Worm (Caenorhabditis elegans): Measurements from ENCODE around the gene clec-174.

Gene clec-174

DNA sequence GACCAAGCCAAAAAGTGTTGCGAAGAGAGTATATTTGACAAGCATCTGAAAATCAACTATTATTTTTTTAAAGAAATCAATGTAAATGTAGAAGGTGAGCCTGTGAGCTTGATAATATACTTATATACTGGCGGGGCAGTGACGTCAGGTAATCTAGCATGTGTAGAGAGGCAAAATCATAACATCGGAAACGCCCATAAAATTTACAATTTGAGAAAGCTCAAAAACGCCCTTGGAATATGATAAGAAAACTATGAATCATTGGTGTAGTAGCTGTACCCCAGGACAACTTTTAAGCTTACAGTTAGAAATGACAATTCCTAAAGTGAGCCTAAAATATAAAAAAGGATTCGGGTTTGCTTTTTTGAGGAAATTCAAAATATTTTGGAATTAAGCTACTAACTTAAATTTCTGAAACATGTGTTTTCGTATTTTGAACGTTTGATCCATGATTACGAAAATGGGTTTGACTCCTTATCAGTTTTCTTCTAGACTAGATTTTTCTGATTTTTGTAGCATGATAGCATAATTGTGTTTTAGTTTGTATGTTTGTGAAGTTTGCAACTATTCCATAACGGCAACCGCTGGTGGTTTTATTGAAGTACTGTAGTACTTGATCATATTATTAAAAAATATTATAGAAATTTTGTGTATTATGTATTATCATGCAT lies at the start of gene clec-174:
TSS of gene clec-174 (minus strand) at position 51 of the 671 bp plus-strand sequence.
- TF ChIP-seq dao-5 (tag; optimal IDR thresholded peaks at IDR 0.05) = no peak
- no peak for TF ChIP-seq W03F9.2 (tag; optimal IDR thresholded peaks at IDR 0.05)
- TF ChIP-seq him-1 (tag; optimal IDR thresholded peaks at IDR 0.05) = no peak

DNA sequence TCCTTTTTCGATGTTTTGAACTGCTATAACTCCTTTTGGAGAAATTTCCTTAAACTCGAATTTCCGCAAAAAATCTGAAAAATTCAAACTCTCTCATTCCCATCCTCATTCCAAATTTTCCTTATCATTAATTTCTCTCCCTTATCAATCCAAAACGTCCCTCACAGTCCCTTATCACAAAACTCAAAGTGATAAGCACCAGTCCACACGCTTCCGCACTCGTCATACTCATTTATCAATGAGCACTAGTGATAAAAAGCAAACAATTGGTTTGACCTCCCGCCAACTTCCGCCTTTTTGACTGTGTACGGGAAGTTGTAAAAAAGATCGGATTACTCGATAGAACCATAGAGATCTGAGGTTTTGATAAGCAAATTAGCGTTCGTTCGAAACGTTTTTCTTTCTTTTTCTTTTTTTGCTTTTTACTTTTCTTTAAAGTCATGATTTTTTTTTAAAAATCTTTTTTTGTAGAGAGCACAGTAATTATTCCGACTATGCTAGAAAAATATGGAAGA lies 47.2 kb upstream of the clec-174 start, which contains the start of gene clec-78:
TSS of gene clec-78 (plus strand) at position 465 of the 515 bp plus-strand sequence.
- no peak for TF ChIP-seq W03F9.2 (tag; optimal IDR thresholded peaks at IDR 0.05)
- no peak for TF ChIP-seq dao-5 (tag; optimal IDR thresholded peaks at IDR 0.05)
- no peak for TF ChIP-seq him-1 (tag; optimal IDR thresholded peaks at IDR 0.05)

DNA sequence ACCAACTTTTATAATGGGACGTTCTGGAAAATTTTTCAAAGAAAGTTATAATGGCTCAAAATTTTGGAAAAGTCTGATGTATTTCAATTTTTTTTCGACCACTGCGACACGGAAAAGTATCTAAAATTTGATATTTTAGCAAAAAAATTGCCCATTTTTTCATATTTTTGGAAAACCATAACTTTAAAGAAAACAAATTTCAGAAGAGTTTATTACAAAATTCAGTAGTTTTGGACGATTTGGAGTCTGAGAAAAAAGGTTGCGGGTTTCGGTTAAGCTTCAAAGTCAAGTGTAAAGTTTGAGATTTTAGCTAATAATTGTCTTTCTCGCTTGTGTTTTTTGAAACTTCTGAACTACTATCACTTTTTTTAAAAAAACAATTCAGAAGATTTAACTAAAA lies 46.6 kb upstream of the clec-174 start:
- TF ChIP-seq W03F9.2 (tag; optimal IDR thresholded peaks at IDR 0.05) (no peak), dao-5 (tag; optimal IDR thresholded peaks at IDR 0.05) (no peak), him-1 (tag; optimal IDR thresholded peaks at IDR 0.05) (no peak)

DNA sequence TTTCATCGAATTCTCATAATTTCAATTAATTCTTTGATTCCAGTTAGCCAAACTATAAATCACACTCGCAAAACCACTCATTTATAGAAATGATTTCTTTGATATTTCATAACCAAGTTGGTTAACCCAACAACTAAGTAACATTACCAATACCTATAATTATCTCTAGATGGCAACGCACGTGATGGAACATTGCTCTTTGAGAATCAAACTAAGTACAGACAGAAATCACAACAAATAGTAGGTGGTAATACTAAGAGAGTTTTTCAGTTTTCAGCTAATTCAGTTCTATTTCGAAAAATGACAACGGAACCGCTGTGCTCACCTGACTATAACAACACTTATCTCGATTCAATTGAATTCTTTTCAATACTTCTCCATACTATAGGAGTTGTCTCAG lies 40.1 kb upstream of the clec-174 start, which contains the start of gene srh-223:
TSS of gene srh-223 (plus strand) at position 301 of the 400 bp plus-strand sequence.
- TF ChIP-seq him-1 (tag; optimal IDR thresholded peaks at IDR 0.05) = no peak
- TF ChIP-seq dao-5 (tag; optimal IDR thresholded peaks at IDR 0.05) = no peak
- no peak for TF ChIP-seq W03F9.2 (tag; optimal IDR thresholded peaks at IDR 0.05)

DNA sequence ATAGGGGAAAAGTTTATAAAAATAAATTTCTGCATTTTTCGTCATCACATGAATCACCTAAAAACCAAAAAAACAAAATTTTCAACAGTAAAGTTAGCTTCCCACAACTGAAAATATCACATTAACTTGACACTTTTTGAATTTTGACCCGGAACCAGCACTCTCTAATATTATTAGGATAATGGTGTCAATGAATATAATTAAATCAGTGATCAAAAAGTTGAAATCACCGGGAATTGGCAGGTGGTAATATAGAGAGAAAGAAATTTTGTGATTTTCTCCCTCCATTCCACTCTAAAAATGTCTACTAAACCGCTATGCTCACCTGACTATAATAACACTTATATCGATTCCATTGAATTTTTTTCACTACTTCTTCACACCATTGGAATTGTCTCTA lies 38.0 kb upstream of the clec-174 start, which contains the start of gene srh-222:
TSS of gene srh-222 (plus strand) at position 301 of the 400 bp plus-strand sequence.
- no peak for TF ChIP-seq W03F9.2 (tag; optimal IDR thresholded peaks at IDR 0.05)
- no peak for TF ChIP-seq him-1 (tag; optimal IDR thresholded peaks at IDR 0.05)

DNA sequence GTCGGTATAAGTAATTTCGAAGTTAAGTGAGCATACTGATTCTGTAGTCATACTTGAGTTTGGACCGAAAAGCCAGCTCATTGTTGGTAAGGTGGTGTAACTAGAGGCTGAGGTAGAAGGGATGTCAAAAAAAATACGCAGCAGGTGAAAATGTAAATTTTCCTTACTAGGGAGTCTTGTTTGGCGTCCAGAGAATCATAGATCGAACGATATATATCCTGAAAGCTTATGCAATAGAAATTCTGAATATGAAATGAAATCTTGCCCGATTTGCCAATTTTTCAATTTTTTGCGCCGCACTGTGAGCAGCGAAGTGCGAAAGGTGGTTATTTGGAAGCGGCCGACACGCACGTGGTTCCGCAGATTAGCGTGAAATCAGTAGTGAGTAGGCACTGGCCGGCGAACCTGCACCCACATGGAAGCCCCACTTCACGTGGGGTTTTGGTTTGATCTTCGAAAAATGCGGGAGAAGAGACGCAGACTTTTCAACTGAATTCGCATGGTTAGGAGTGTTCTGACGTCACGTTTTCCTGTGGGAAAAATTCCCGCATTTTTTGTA lies 36.5 kb upstream of the clec-174 start, which contains the start of gene srh-220:
TSS of gene srh-220 (minus strand) at position 51 of the 559 bp plus-strand sequence.
- TF ChIP-seq dao-5 (tag; optimal IDR thresholded peaks at IDR 0.05) = no peak
- TF ChIP-seq him-1 (tag; optimal IDR thresholded peaks at IDR 0.05) = no peak
- TF ChIP-seq W03F9.2 (tag; optimal IDR thresholded peaks at IDR 0.05) = no peak

DNA sequence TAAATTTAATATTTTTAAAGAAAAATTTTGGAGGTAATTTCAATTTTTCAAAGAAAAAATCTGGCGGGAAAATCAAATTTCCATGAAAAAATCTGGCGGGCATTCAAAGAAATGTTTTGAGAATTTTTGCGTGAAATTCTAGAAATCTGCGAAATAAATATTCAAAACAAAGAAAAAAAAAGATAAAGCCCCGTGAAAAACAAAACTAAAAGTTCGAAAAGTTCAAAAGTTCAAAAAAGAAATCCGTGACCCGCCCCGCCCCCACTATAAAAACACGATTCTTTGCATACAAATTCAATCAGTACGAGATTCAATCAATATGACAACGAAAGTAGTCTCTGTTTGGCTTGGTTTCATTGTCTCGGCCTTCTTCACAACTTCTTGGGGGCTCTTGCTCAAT lies 31.5 kb upstream of the clec-174 start, which contains the start of gene clec-79:
TSS of gene clec-79 (plus strand) at position 301 of the 400 bp plus-strand sequence.
- TF ChIP-seq him-1 (tag; optimal IDR thresholded peaks at IDR 0.05) (no peak), W03F9.2 (tag; optimal IDR thresholded peaks at IDR 0.05) (no peak), dao-5 (tag; optimal IDR thresholded peaks at IDR 0.05) (no peak)

DNA sequence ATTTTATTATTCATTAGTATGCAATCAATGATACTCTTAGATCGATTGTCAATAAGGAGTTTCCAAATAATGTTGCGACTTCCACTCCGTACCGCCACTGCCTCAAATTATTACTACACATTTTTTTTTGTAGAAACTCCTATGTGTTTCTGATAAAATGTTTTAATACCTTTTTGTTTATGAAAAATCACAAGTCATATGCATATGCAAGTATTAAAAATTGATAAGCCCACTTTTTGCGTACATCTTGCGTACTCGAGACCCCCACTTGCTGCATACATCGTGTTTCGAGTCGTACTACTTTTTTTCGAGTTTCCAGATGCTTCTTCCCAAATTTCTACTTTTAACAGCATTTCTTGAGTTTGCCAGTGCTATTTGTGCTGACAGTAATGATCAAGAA lies 23.5 kb upstream of the clec-174 start, which contains the start of gene clec-76:
TSS of gene clec-76 (plus strand) at position 234 of the 400 bp plus-strand sequence.
- TF ChIP-seq W03F9.2 (tag; optimal IDR thresholded peaks at IDR 0.05) (no peak), him-1 (tag; optimal IDR thresholded peaks at IDR 0.05) (no peak), dao-5 (tag; optimal IDR thresholded peaks at IDR 0.05) (no peak)

DNA sequence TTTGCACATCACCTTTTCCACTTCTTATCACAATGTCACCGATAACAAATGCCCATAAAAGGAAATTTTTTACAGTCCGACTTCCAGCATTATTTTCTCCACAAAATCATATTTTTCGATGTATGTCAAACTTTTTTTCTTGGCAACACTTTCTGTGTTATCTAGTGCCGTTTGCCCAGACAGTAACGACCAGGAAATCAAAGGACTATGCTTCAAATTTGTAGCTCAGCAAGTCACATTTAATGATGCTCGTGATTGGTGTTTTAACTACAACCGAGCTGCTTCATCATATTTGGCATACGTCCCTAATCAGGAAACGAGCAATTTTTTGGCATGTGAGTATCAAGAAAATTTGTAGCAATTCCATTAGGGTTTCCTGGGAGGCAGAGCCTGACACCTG lies 22.0 kb upstream of the clec-174 start:
- TF ChIP-seq dao-5 (tag; optimal IDR thresholded peaks at IDR 0.05) (no peak), him-1 (tag; optimal IDR thresholded peaks at IDR 0.05) (no peak), W03F9.2 (tag; optimal IDR thresholded peaks at IDR 0.05) (no peak)

DNA sequence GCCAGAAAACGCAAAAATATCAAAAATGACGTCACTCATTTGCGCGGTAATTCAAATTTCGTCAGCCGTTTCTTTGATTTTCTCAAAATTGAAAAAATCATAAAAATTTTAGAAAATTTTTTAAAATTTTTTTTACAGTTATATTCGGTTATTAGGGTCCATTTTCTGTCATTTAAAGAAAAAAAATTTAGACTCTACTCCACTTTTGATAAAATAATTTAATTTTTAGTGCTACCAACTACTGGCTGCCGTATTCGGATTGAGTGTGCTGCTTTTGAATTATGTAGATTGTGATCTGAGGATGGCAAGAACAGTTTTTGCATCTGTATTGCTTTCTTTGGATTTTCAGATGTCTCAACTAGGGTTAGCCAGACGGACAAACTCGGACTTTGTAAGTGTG lies 21.1 kb upstream of the clec-174 start, which contains the start of gene Y46C8AM.1:
TSS of gene Y46C8AM.1 (plus strand) at position 301 of the 400 bp plus-strand sequence.
- TF ChIP-seq him-1 (tag; optimal IDR thresholded peaks at IDR 0.05) = no peak
- no peak for TF ChIP-seq dao-5 (tag; optimal IDR thresholded peaks at IDR 0.05)
- TF ChIP-seq W03F9.2 (tag; optimal IDR thresholded peaks at IDR 0.05) = no peak

DNA sequence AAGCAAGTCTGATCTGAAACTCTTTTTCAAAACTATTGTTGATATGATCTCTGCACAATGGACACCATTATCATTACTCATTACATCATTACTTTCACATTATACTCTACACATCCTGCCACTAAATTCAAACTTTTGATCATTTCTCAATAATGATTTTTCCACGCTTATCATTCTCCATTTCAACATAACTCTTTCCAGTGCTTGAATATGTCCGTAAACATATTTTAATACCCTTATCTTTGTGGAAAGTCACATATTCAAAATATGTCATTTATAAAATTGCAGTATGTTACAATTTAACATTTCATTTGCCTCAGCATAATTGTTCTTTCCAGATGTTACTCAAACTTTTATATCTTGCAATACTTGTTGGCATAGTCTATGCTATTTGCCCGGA lies 18.9 kb upstream of the clec-174 start, which contains the start of gene clec-75:
TSS of gene clec-75 (plus strand) at position 339 of the 400 bp plus-strand sequence.
- TF ChIP-seq W03F9.2 (tag; optimal IDR thresholded peaks at IDR 0.05) (no peak), dao-5 (tag; optimal IDR thresholded peaks at IDR 0.05) (no peak), him-1 (tag; optimal IDR thresholded peaks at IDR 0.05) (no peak)

DNA sequence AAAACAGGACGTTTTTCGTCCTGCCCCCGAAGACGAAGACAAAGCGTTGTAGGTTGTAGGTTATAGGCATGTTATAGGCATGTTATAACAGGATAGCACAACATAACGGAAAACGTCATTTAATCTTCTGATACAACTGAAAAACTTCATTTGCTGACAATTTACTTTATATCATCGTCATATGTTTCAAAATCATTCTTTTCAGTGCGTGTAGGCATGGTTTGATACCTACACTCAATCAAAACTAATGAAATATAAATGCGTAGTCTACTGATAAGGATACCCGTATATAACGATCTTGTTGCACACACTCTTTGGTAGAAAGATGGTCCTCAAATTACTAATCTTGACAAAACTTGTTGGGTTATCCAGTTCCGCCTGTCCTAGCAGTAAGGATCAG lies 15.2 kb upstream of the clec-174 start, which contains the start of gene clec-74:
TSS of gene clec-74 (plus strand) at position 301 of the 400 bp plus-strand sequence.
- TF ChIP-seq W03F9.2 (tag; optimal IDR thresholded peaks at IDR 0.05) (no peak), dao-5 (tag; optimal IDR thresholded peaks at IDR 0.05) (no peak)

DNA sequence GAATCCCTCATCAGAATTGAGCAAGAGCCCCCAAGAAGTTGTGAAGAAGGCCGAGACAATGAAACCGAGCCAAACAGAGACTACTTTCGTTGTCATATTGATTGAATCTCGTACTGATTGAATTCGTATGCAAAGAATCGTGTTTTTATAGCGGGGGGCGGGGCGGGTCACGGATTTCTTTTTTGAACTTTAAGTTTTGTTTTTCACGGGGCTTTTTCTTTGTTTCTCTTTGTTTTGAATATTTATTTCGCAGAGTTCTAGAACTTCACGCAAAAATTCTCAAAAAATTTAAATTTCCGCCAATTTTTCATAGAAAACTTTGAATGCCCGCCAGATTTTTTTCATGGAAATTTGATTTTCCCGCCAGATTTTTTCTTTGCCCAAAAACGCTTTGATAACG lies 14.6 kb upstream of the clec-174 start, which contains the start of gene clec-73:
TSS of gene clec-73 (minus strand) at position 101 of the 400 bp plus-strand sequence.
- TF ChIP-seq him-1 (tag; optimal IDR thresholded peaks at IDR 0.05) = no peak
- no peak for TF ChIP-seq dao-5 (tag; optimal IDR thresholded peaks at IDR 0.05)
- no peak for TF ChIP-seq W03F9.2 (tag; optimal IDR thresholded peaks at IDR 0.05)

DNA sequence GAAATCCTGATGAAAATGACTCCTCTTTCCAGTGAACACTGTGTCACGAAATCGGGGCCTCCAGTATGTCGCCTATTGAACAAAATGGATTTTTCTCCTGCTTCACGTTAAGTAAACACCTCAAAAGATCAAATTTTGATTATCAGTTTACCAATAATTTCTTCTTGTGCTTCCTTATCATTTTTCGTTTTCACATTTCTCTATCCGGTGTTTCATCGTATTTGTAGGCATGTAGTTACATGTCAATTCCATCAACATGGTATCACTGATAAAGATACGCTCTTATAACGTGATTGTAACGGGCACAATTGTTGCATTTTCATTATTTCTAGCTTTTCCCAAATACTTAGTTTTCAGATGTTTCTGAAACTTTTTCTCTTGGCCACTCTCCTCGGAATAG lies 3.0 kb upstream of the clec-174 start, which contains the start of gene clec-72:
TSS of gene clec-72 (plus strand) at position 358 of the 400 bp plus-strand sequence.
- TF ChIP-seq him-1 (tag; optimal IDR thresholded peaks at IDR 0.05) (no peak), dao-5 (tag; optimal IDR thresholded peaks at IDR 0.05) (no peak), W03F9.2 (tag; optimal IDR thresholded peaks at IDR 0.05) (no peak)

Measured in whole organism, L4/young adult.